Worm (Caenorhabditis elegans) whole organism, L1 larva: Measurements from ENCODE around the gene Y41C4A.8.

Source experiments
- C04F5.9 ChIP-seq: sonication (generic microtip); optimal IDR thresholded peaks from 2 replicates; lab custom pipeline; 2016; ENCODE audit warnings: missing genetic modification characterization, missing compliant biosample characterization
- F16B12.6 ChIP-seq: fragments of 150-350 bp; optimal IDR thresholded peaks from 2 replicates; lab custom pipeline; 2014; ENCODE audit warnings: missing biosample characterization, missing genetic modification characterization
- aha-1 ChIP-seq: fragments of 150-350 bp; optimal IDR thresholded peaks from 2 replicates; lab custom pipeline; 2014; ENCODE audit warnings: missing biosample characterization, missing genetic modification characterization
- blmp-1 ChIP-seq: fragments of 150-350 bp; optimal IDR thresholded peaks from 2 replicates; lab custom pipeline; 2014; ENCODE audit warnings: missing biosample characterization, missing genetic modification characterization
- ceh-8 ChIP-seq: fragments of 200-800 bp; sonication (Bioruptor generic); optimal IDR thresholded peaks from 2 replicates; lab custom pipeline; 2018; ENCODE audit warnings: mild to moderate bottlenecking, missing genetic modification characterization, moderate library complexity, missing compliant biosample characterization
- ceh-82 ChIP-seq, 3 experiments: fragments of 150-350 bp in 1 of 3; sonication (generic microtip) in 2 of 3; optimal IDR thresholded peaks; 2 replicates each; lab custom pipeline; 2014 to 2017; ENCODE audit warnings: missing biosample characterization in 3 of 3, missing genetic modification characterization in 3 of 3
- ceh-88 ChIP-seq: fragments of 200-800 bp; sonication (Bioruptor generic); IDR thresholded peaks from 2 replicates; pipeline ENCODE4 v1.3.6; 2022; ENCODE audit warnings: missing genetic modification characterization, missing compliant biosample characterization
- dsc-1 ChIP-seq: sonication (generic microtip); optimal IDR thresholded peaks from 2 replicates; lab custom pipeline; 2016; ENCODE audit warnings: mild to moderate bottlenecking, missing genetic modification characterization, missing compliant biosample characterization
- efl-1 ChIP-seq, 4 experiments: fragments of 150-350 bp; optimal IDR thresholded peaks in 3 of 4; peaks in 1 of 4; 1 replicate in 1 of 4; 2 replicates in 3 of 4; lab custom pipeline; 2014; ENCODE audit warnings: missing biosample characterization in 2 of 4, missing genetic modification characterization in 2 of 4, missing genetic modification reagents in 2 of 4
- ets-5 ChIP-seq: fragments of 200-800 bp; sonication (Bioruptor generic); IDR thresholded peaks from 2 replicates; pipeline ENCODE4 v1.3.6; 2022; ENCODE audit warnings: missing genetic modification characterization, missing compliant biosample characterization
- fkh-10 ChIP-seq: sonication (generic microtip); optimal IDR thresholded peaks from 2 replicates; lab custom pipeline; 2017; ENCODE audit warnings: missing biosample characterization, missing genetic modification reagents, missing genetic modification characterization
- fkh-4 ChIP-seq: sonication (generic microtip); optimal IDR thresholded peaks from 2 replicates; lab custom pipeline; 2016; ENCODE audit warnings: missing compliant biosample characterization, missing genetic modification characterization, borderline replicate concordance
- hlh-17 ChIP-seq: fragments of 200-800 bp; sonication (Bioruptor generic); optimal IDR thresholded peaks from 2 replicates; lab custom pipeline; 2018; ENCODE audit warnings: missing genetic modification characterization, mild to moderate bottlenecking, missing compliant biosample characterization, moderate library complexity, borderline replicate concordance
- lin-35 ChIP-seq, 2 experiments: fragments of 150-350 bp; optimal IDR thresholded peaks; 2 replicates each; lab custom pipeline; 2014; ENCODE audit warnings: missing biosample characterization in 2 of 2, missing genetic modification characterization in 2 of 2, missing genetic modification reagents in 2 of 2
- lin-39 ChIP-seq: fragments of 150-350 bp; optimal IDR thresholded peaks from 2 replicates; lab custom pipeline; 2014; ENCODE audit warnings: missing biosample characterization, missing genetic modification reagents, missing genetic modification characterization
- nhr-12 ChIP-seq: sonication (generic microtip); optimal IDR thresholded peaks from 2 replicates; lab custom pipeline; 2017; ENCODE audit warnings: missing biosample characterization, missing genetic modification characterization
- nhr-28 ChIP-seq: fragments of 150-350 bp; optimal IDR thresholded peaks from 2 replicates; lab custom pipeline; 2014; ENCODE audit warnings: missing biosample characterization, missing genetic modification characterization
- nhr-84 ChIP-seq: sonication (generic microtip); optimal IDR thresholded peaks from 2 replicates; lab custom pipeline; 2017; ENCODE audit warnings: missing biosample characterization, missing genetic modification characterization
- nhr-90 ChIP-seq: sonication (generic microtip); optimal IDR thresholded peaks from 2 replicates; lab custom pipeline; 2016; ENCODE audit warnings: mild to moderate bottlenecking, missing genetic modification characterization, missing compliant biosample characterization; ENCODE audit not compliant: poor library complexity
- pqm-1 ChIP-seq: sonication (generic microtip); optimal IDR thresholded peaks from 3 replicates; lab custom pipeline; 2017; ENCODE audit warnings: missing biosample characterization, missing genetic modification characterization
- sox-4 ChIP-seq: sonication (generic microtip); optimal IDR thresholded peaks from 2 replicates; lab custom pipeline; 2016; ENCODE audit warnings: missing genetic modification characterization, missing compliant biosample characterization
- sup-37 ChIP-seq: fragments of 200-800 bp; sonication (Bioruptor generic); optimal IDR thresholded peaks from 2 replicates; lab custom pipeline; 2018; ENCODE audit warnings: mild to moderate bottlenecking, missing genetic modification characterization, missing compliant biosample characterization
- tbx-2 ChIP-seq: sonication (generic microtip); optimal IDR thresholded peaks from 2 replicates; lab custom pipeline; 2016; ENCODE audit warnings: missing genetic modification characterization, missing compliant biosample characterization
- unc-130 ChIP-seq: fragments of 150-350 bp; optimal IDR thresholded peaks from 2 replicates; lab custom pipeline; 2017; ENCODE audit warnings: missing biosample characterization, missing genetic modification characterization, inconsistent platforms
- unc-30 ChIP-seq: sonication (generic microtip); optimal IDR thresholded peaks from 2 replicates; lab custom pipeline; 2017; ENCODE audit warnings: missing biosample characterization, missing genetic modification characterization
- unc-62 ChIP-seq: fragments of 150-350 bp; optimal IDR thresholded peaks from 2 replicates; lab custom pipeline; 2014; ENCODE audit warnings: missing biosample characterization, missing genetic modification reagents, missing genetic modification characterization
- unc-98 ChIP-seq: fragments of 200-800 bp; sonication (Bioruptor generic); IDR thresholded peaks from 2 replicates; pipeline ENCODE4 v1.3.6; 2022; ENCODE audit warnings: missing genetic modification characterization, missing compliant biosample characterization
- vab-15 ChIP-seq: sonication (generic microtip); optimal IDR thresholded peaks from 2 replicates; lab custom pipeline; 2017; ENCODE audit warnings: missing genotype, mild to moderate bottlenecking, missing genetic modification characterization, missing compliant biosample characterization
- zag-1 ChIP-seq: fragments of 150-350 bp; optimal IDR thresholded peaks from 2 replicates; lab custom pipeline; 2014; ENCODE audit warnings: missing biosample characterization, missing genetic modification characterization
- zip-4 ChIP-seq: fragments of 200-800 bp; sonication (Bioruptor generic); optimal IDR thresholded peaks from 2 replicates; lab custom pipeline; 2018; ENCODE audit warnings: mild to moderate bottlenecking, missing genetic modification characterization, moderate library complexity, missing compliant biosample characterization

The Y41C4A.8 gene

ce11 chrIII:11737527-11737926 lies 28.9 kb upstream of the Y41C4A.8 start, which contains the start of gene sup-1:
Gene sup-1 (minus strand): TSS chrIII:11737627.
- TF ChIP-seq unc-130 (tag; lab: Kevin White, UChicago) (no peak), lin-35 (GFP tag; optimal IDR thresholded peaks at IDR 0.05; lab: Kevin White, UChicago) (no peak), C04F5.9 (tag; lab: Kevin White, UChicago) (no peak), ceh-8 (GFP tag; lab: Kevin White, UChicago) (no peak), blmp-1 (tag; lab: Kevin White, UChicago) (no peak), fkh-4 (no peak), zag-1 (tag; lab: Kevin White, UChicago) (no peak)
- TF ChIP-seq, all 84 proteins: peak for 0

DNA sequence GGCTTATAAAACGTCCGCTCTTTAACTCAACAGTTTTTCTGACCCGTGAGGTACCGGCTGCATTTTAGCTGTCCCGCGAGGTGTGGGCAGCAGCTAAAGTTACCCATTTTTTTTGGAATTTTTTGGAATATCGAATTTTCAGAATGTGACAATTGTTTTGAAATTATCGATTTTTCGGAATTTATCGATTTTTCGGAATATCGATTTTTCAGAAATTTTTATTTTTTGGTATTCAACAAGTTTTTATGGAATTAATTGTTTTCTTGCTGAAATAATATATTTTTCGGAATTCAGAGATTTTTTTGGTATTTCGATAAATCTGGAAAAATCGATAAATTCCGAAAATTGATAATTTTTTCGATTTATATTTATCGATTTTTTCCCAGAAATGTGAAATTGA lies 24.3 kb upstream of the Y41C4A.8 start:
- TF ChIP-seq pqm-1: no peak
- TF ChIP-seq sox-4 (tag; lab: Kevin White, UChicago): no peak
- no peak for TF ChIP-seq aha-1
- no peak for TF ChIP-seq fkh-10 (GFP tag; lab: Kevin White, UChicago)
- TF ChIP-seq unc-62 (GFP tag; lab: Kevin White, UChicago): no peak
- no peak for TF ChIP-seq ceh-82 (tag; optimal IDR thresholded peaks at IDR 0.05; lab: Kevin White, UChicago)
- TF ChIP-seq C04F5.9 (tag; lab: Kevin White, UChicago): no peak
- no peak for TF ChIP-seq nhr-84 (tag; lab: Kevin White, UChicago)
- TF ChIP-seq ets-5 (GFP tag; lab: Robert Waterston, UW): no peak
- TF ChIP-seq nhr-90 (tag; lab: Kevin White, UChicago): no peak
- no peak for TF ChIP-seq dsc-1 (tag; lab: Kevin White, UChicago)
- no peak for TF ChIP-seq F16B12.6 (tag; lab: Kevin White, UChicago)

DNA sequence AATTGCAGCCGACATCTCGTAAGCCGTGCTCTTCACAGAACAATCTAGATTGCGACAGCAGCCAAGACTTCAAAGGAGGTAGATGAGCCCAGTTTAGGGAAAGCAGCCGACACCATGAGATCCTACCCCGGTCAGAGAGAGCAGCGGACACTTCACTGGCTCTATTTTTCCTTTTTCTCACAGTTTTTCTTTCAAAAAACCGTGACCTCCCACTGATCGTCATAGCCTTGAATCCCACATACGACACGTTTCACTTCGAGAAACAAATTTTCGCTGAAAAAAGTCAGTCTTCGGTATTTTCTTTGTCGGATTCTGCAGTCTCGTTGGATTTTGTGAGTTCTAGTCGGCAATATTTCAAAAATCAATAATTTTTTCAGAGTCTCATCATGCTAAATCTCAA lies 23.4 kb upstream of the Y41C4A.8 start, which contains the start of gene Y41C4A.21:
Gene Y41C4A.21, plus strand, starts transcription at position 301 of the 400 bp plus-strand sequence.
- TF ChIP-seq nhr-12 (tag; lab: Kevin White, UChicago): no peak
- no peak for TF ChIP-seq zip-4 (GFP tag; lab: Kevin White, UChicago)
- no peak for TF ChIP-seq lin-39 (tag; lab: Kevin White, UChicago)
- TF ChIP-seq vab-15 (tag; lab: Kevin White, UChicago): no peak
- TF ChIP-seq hlh-17 (GFP tag; lab: Kevin White, UChicago): no peak

ce11 chrIII:11731491-11731890 lies 22.9 kb upstream of the Y41C4A.8 start:
- TF ChIP-seq efl-1 (optimal IDR thresholded peaks at IDR 0.05; lab: Kevin White, UChicago) (no peak), efl-1 (GFP tag; optimal IDR thresholded peaks at IDR 0.05 in 1 of 2; lab: Kevin White, UChicago) (peak in 1 of 2 experiments; percentile 69), unc-30 (tag; lab: Kevin White, UChicago) (no peak), unc-130 (tag; lab: Kevin White, UChicago) (no peak), unc-98 (GFP tag; lab: Robert Waterston, UW) (no peak), nhr-28 (no peak), blmp-1 (tag; lab: Kevin White, UChicago) (peak; percentile 56)
- TF ChIP-seq, all 84 proteins: peak for 2

DNA sequence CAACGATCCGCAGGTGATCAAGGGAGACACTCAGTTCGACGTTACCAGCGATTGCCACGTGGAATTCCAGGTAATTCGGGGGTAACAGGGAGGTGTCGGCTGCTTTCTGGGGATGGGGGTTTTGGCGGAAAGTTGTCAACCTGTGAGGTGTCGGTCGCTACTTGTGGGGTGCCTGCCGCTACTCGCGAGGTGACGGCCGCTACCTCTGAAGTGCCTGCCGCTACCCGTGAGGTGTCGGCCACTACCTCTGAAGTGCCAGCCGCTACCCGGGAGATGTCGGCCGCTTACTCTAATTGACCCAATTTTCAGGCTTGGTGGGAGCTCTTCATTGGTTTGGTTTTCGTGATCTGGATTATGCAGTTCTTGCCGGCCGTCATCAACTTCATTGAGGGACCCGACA lies 22.2 kb upstream of the Y41C4A.8 start:
- TF ChIP-seq tbx-2: no peak
- TF ChIP-seq efl-1 (optimal IDR thresholded peaks at IDR 0.05; lab: Kevin White, UChicago): no peak
- TF ChIP-seq efl-1 (GFP tag; optimal IDR thresholded peaks at IDR 0.05 in 1 of 2; lab: Kevin White, UChicago): peak in 1 of 2 experiments; percentile 65

ce11 chrIII:11730312-11730711 lies 21.7 kb upstream of the Y41C4A.8 start, which contains the start of gene Y41C4A.18:
Gene Y41C4A.18 (plus strand): TSS chrIII:11730612.
- no peak for TF ChIP-seq sup-37 (GFP tag; lab: Kevin White, UChicago)
- no peak for TF ChIP-seq unc-62 (GFP tag; lab: Kevin White, UChicago)
- no peak for TF ChIP-seq ceh-88 (GFP tag; lab: Robert Waterston, UW)
- TF ChIP-seq, all 84 proteins: peak for 0
